Fruit fly (Drosophila melanogaster): ENCODE measurements around the gene CG15432.

Gene CG15432

DNA sequence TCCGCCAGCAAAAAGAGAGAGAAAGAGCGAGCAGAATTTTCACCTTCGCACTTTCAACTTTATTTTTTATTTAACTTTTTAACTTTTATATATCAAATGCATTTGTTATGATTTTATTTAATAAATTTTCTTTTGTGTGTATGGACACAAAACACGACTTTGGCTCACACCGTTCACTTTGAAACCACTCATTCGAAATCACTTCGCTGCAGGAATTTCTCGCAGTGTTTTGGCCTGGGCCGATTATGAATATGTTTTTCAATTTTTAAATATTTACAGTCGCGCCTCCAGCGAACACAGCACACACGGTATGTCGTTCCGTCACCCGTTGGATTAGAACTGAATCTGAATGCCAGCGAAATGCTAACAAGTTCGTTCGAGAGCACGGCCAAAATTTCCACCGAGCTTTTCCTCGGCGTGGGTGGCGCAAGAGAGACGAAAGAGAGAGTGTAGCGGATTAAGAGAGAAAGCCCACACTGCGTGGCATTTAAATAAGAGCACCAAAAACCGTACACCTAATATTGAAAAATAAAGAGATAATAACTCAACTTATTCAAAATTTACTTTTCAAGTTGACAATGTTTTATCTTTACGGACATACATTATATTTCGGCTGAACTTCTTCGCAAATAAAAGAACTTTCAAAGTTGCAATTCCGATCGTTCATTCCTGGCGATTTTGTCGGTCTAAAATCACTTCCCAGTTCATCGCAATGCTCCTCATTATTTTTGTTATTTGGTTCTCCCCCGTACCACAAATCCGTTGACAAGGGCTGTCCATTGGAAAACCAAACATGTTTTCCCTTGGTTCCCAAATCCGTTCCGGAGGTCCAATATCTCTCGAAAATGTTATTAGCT is 1.0 kb upstream of the CG15432 start, which contains the start of gene CG15431 (continued):
- TF ChIP-seq CG2120 (GFP tag; optimal IDR thresholded peaks at IDR 0.05) (peak; percentile 75), Ada2b (GFP tag; IDR thresholded peaks at IDR 0.05) (peak; percentile 55; the same call in 1 of the 2 replicates), salm (tag; optimal IDR thresholded peaks at IDR 0.05) (peak; percentile 32), run (tag; optimal IDR thresholded peaks at IDR 0.05) (peak; percentile 17), CG33557 (GFP tag; optimal IDR thresholded peaks at IDR 0.05) (no peak), Lhr (GFP tag; optimal IDR thresholded peaks at IDR 0.05) (no peak), p53 (GFP tag; optimal IDR thresholded peaks at IDR 0.05) (no peak), sna (GFP tag; IDR thresholded peaks at IDR 0.05; ENCODE audit: partially characterized antibody) (no peak), CG43689 (GFP tag; IDR thresholded peaks at IDR 0.05) (no peak), CG42726 (GFP tag; IDR thresholded peaks at IDR 0.05; ENCODE audit: partially characterized antibody) (0 out of 2 replicates have a peak, but pooled peaks have one; percentile 15), CHES-1-like (GFP tag; optimal IDR thresholded peaks at IDR 0.05) (no peak), gsb-n (tag; optimal IDR thresholded peaks at IDR 0.05) (no peak), sim (GFP tag; IDR thresholded peaks at IDR 0.05) (no peak), CG11504 (tag; optimal IDR thresholded peaks at IDR 0.05) (no peak), Neu2 (GFP tag; optimal IDR thresholded peaks at IDR 0.05; ENCODE audit: borderline replicate concordance) (no peak), CG14014 (GFP tag; IDR thresholded peaks at IDR 0.05) (peak; percentile 64; the same call in 1 of the 2 replicates), MTF-1 (GFP tag; optimal IDR thresholded peaks at IDR 0.05; ENCODE audit: borderline replicate concordance) (no peak), ems (GFP tag; optimal IDR thresholded peaks at IDR 0.05) (peak; percentile 20), bsh (GFP tag; optimal IDR thresholded peaks at IDR 0.05) (no peak), CG4707 (GFP tag; optimal IDR thresholded peaks at IDR 0.05) (no peak), CG30020 (tag; optimal IDR thresholded peaks at IDR 0.05) (no peak), Vsx1 (GFP tag; optimal IDR thresholded peaks at IDR 0.05) (no peak), CG6765 (GFP tag; optimal IDR thresholded peaks at IDR 0.05) (no peak), cg (GFP tag; optimal IDR thresholded peaks at IDR 0.05) (no peak), CG6683 (GFP tag; optimal IDR thresholded peaks at IDR 0.05) (peak; percentile 37), CG7271 (tag; optimal IDR thresholded peaks at IDR 0.05) (no peak), usp (GFP tag; optimal IDR thresholded peaks at IDR 0.05) (no peak), Usf (GFP tag; optimal IDR thresholded peaks at IDR 0.05) (no peak), CG7786 (GFP tag; optimal IDR thresholded peaks at IDR 0.05) (peak; percentile 13), CG1792 (GFP tag; optimal IDR thresholded peaks at IDR 0.05) (no peak), mam (GFP tag; optimal IDR thresholded peaks at IDR 0.05) (peak; percentile 44), CG12391 (tag; optimal IDR thresholded peaks at IDR 0.05) (peak; percentile 61), CG2678 (tag; optimal IDR thresholded peaks at IDR 0.05) (peak; percentile 69), Hey (tag; optimal IDR thresholded peaks at IDR 0.05) (no peak), Nf-YC (tag; optimal IDR thresholded peaks at IDR 0.05) (peak; percentile 1), pb (GFP tag; optimal IDR thresholded peaks at IDR 0.05) (no peak), MBD-R2 (GFP tag; IDR thresholded peaks at IDR 0.05) (peak; percentile 35; the same call in 1 of the 2 replicates), kah (GFP tag; optimal IDR thresholded peaks at IDR 0.05) (no peak), CG3847 (GFP tag; IDR thresholded peaks at IDR 0.05) (peak; percentile 39), ssp (GFP tag; IDR thresholded peaks at IDR 0.05) (0 out of 2 replicates have a peak, but pooled peaks have one; percentile 20), toy (GFP tag; IDR thresholded peaks at IDR 0.05) (no peak), Ptx1 (GFP tag; IDR thresholded peaks at IDR 0.05) (peak; percentile 75), gcm2 (GFP tag; optimal IDR thresholded peaks at IDR 0.05) (peak; percentile 18), ash1 (GFP tag; optimal IDR thresholded peaks at IDR 0.05) (no peak), CG10431 (GFP tag; optimal IDR thresholded peaks at IDR 0.05) (no peak), onecut (GFP tag; IDR thresholded peaks at IDR 0.05) (peak; percentile 43), CG11247 (GFP tag; IDR thresholded peaks at IDR 0.05) (peak; percentile 58), Asciz (GFP tag; optimal IDR thresholded peaks at IDR 0.05) (peak; percentile 44)
